Fruit fly (Drosophila melanogaster) whole organism, pupa: Measurements from ENCODE around the gene Cyp6d5.

ENCODE experiments used
- CG10348 ChIP-seq: fragments of 200-800 bp; sonication (Bioruptor generic); IDR thresholded peaks from 2 replicates; pipeline ENCODE4 v1.3.6; 2022; ENCODE audit warnings: missing biosample characterization, missing genetic modification characterization
- CG12605 ChIP-seq: fragments of 200-800 bp; sonication (Bioruptor generic); IDR thresholded peaks from 2 replicates; pipeline ENCODE4 v1.3.6; 2022; ENCODE audit warnings: missing biosample characterization, missing genetic modification characterization
- CG14655 ChIP-seq: fragments of 200-800 bp; sonication (Bioruptor generic); optimal IDR thresholded peaks from 3 replicates; lab custom pipeline; 2017; ENCODE audit warnings: mild to moderate bottlenecking, missing biosample characterization, missing genetic modification reagents, missing genetic modification characterization
- CG4496 ChIP-seq: fragments of 200-800 bp; sonication (Bioruptor generic); IDR thresholded peaks from 3 replicates; pipeline ENCODE4 v1.3.6; 2022; ENCODE audit warnings: missing biosample characterization, missing genetic modification characterization
- CG8301 ChIP-seq: fragments of 200-800 bp; sonication (Bioruptor generic); optimal IDR thresholded peaks from 2 replicates; lab custom pipeline; 2018; ENCODE audit warnings: missing biosample characterization, mild to moderate bottlenecking, missing genetic modification characterization
- D1 ChIP-seq: fragments of 200-800 bp; sonication (Bioruptor generic); optimal IDR thresholded peaks from 2 replicates; lab custom pipeline; 2018; ENCODE audit warnings: missing biosample characterization, mild to moderate bottlenecking, missing genetic modification characterization, moderate library complexity
- EcR ChIP-seq: fragments of 200-800 bp; sonication (Bioruptor generic); optimal IDR thresholded peaks from 3 replicates; lab custom pipeline; 2019; ENCODE audit warnings: missing biosample characterization, missing genetic modification characterization, mild to moderate bottlenecking, moderate library complexity, missing genetic modification reagents
- Ets98B ChIP-seq: fragments of 200-800 bp; sonication (Bioruptor generic); IDR thresholded peaks from 2 replicates; pipeline ENCODE4 v1.3.6; 2022; ENCODE audit warnings: missing biosample characterization, missing genetic modification characterization
- Pif1A ChIP-seq: fragments of 200-800 bp; sonication (Bioruptor generic); optimal IDR thresholded peaks from 3 replicates; lab custom pipeline; 2016; ENCODE audit warnings: missing biosample characterization, missing genetic modification characterization
- Snoo ChIP-seq: fragments of 200-800 bp; sonication (Bioruptor generic); optimal IDR thresholded peaks from 3 replicates; lab custom pipeline; 2017; ENCODE audit warnings: missing biosample characterization, mild to moderate bottlenecking, missing genetic modification characterization, inconsistent platforms
- gl ChIP-seq: fragments of 200-800 bp; sonication (Bioruptor generic); optimal IDR thresholded peaks from 2 replicates; lab custom pipeline; 2018; ENCODE audit warnings: missing biosample characterization, mild to moderate bottlenecking, missing genetic modification characterization
- rn ChIP-seq: fragments of 200-800 bp; sonication (Bioruptor generic); IDR thresholded peaks from 2 replicates; pipeline ENCODE4 v1.3.6; 2022; ENCODE audit warnings: missing biosample characterization, missing genetic modification characterization

DNA sequence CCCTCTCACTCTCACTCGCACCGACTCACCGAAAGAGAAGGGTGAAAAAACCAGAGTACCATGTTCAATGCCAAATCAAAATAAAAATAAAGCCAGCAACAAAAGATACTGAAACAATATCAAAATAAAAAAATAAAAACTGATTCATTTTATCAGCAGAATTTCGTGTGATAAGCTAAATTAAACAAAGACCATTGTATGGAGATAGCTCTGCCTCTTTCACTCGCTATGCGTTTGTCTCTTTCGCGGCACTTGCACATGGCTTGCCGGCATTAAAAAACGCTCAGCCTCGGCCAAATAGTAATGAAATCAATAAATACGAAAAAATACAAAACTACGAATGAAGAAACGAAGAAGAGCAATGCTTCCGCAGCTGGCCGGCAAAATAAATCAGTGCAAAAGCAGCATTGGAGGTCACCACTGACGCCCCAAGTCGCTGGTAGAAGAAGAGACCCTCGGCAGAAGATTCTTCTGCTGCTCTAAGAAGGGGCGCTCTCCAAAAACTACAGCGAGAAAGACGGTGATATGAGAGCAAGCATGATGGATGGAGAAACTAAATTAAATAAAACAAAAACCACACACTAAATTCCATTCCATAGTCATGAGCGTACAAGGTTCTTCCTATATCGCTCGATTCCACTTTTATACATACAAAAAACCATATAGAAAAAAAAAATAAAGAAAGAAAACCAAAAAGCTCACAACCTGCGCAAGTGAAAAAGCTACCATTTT lies 4.7 kb upstream of the Cyp6d5 start:
- TF ChIP-seq rn (GFP tag; lab: Robert Waterston, UW), result no peak
- TF ChIP-seq CG12605 (GFP tag; lab: Robert Waterston, UW), result no peak
- no peak for TF ChIP-seq CG14655
- TF ChIP-seq gl (tag; lab: Kevin White, UChicago), result no peak
- TF ChIP-seq Snoo, result no peak
- no peak for TF ChIP-seq CG8301 (tag; lab: Kevin White, UChicago)
- no peak for TF ChIP-seq Ets98B
- no peak for TF ChIP-seq D1 (tag; lab: Kevin White, UChicago)
- TF ChIP-seq CG10348 (GFP tag; lab: Robert Waterston, UW), result no peak
- no peak for TF ChIP-seq EcR (GFP tag; lab: Kevin White, UChicago)
- no peak for TF ChIP-seq CG4496 (GFP tag; lab: Robert Waterston, UW)
- TF ChIP-seq Pif1A, result no peak
